Fruit fly (Drosophila melanogaster): ENCODE measurements around the gene wapl.

DNA sequence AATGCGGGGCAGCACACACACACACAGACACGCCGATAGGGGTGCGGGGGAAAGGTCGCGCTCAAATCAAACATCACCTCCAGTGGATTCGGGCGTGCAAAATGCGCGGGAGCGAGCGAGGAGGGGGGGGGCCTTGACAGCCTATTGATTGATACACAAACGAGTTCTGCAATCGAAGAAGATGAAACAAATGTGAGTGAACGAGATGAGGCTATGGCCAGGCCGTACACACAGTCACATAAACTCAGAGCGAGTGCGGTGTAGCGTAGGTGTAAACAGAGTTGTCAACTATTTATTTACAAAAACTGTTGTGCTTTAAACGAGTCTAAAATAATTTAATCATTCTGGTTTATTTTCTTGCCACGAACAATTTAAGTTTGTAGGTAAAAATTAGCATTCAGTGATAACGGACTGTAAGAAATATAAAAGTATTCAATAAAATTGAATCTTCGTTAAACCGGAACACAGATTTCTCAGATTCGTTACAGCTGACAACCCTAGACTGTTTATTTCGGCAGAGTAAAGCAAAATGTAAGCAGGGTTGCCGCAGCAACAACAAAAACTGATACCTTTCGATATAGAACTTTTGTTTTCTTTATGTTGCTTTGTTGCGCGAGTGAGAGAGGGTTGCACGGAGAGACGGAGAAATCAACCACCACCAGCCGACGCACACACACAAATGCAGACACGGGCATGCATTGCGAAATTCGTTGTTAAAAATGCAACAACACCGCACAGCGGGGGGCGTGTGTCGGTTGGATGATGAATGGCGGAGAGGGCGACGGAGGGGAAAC is 23.6 kb downstream of the wapl start:
- TF ChIP-seq CG5204 (GFP tag; optimal IDR thresholded peaks at IDR 0.05) (peak; percentile 79), bab1 (GFP tag; optimal IDR thresholded peaks at IDR 0.05) (peak; percentile 86), kay (GFP tag; ENCODE audit: borderline replicate concordance) (peak; percentile 74)
